Fruit fly (Drosophila melanogaster) whole organism, embryonic: ENCODE measurements around the gene CG10116.
A peak's percentile ranks its signal among the peaks of the same experiment; 100 is the strongest.

ENCODE experiments used
- Atf3 ChIP-seq: fragments of 200-800 bp; sonication (Bioruptor generic); optimal IDR thresholded peaks from 3 replicates; lab custom pipeline; 2016; ENCODE audit warnings: missing biosample characterization, missing genetic modification characterization
- Blimp-1 ChIP-seq: fragments of 200-800 bp; sonication (Bioruptor generic); optimal IDR thresholded peaks from 3 replicates; lab custom pipeline; 2018; ENCODE audit warnings: missing biosample characterization, missing genetic modification characterization, mild to moderate bottlenecking, moderate library complexity, missing genetic modification reagents
- CG11456 ChIP-seq: fragments of 200-800 bp; sonication (Bioruptor generic); IDR thresholded peaks from 3 replicates; pipeline ENCODE4 v1.3.6; 2022; ENCODE audit warnings: missing biosample characterization, missing genetic modification characterization
- CG11504 ChIP-seq: fragments of 200-800 bp; sonication (Bioruptor generic); optimal IDR thresholded peaks from 3 replicates; lab custom pipeline; 2019; ENCODE audit warnings: missing biosample characterization, mild to moderate bottlenecking, missing genetic modification characterization, moderate library complexity
- CG12744 ChIP-seq: fragments of 200-800 bp; sonication (Bioruptor generic); optimal IDR thresholded peaks from 2 replicates; lab custom pipeline; 2016; ENCODE audit warnings: missing biosample characterization, missing genetic modification characterization
- CG13287 ChIP-seq: fragments of 200-800 bp; sonication (Bioruptor generic); IDR thresholded peaks from 2 replicates; pipeline ENCODE4 v1.3.6; 2022; ENCODE audit warnings: missing biosample characterization, missing genetic modification characterization; ENCODE audit not compliant: partially characterized antibody
- CG14050 ChIP-seq: fragments of 200-800 bp; sonication (Bioruptor generic); IDR thresholded peaks from 3 replicates; pipeline ENCODE4 v1.3.6; 2022; ENCODE audit warnings: missing biosample characterization, missing genetic modification characterization
- CG16863 ChIP-seq: fragments of 200-800 bp; sonication (Bioruptor generic); optimal IDR thresholded peaks from 3 replicates; lab custom pipeline; 2016; ENCODE audit warnings: missing biosample characterization, missing genetic modification characterization
- CG17328 ChIP-seq: fragments of 200-800 bp; sonication (Bioruptor generic); IDR thresholded peaks from 2 replicates; pipeline ENCODE4 v1.3.6; 2022; ENCODE audit warnings: missing biosample characterization, missing genetic modification characterization
- CG17829 ChIP-seq: fragments of 200-800 bp; optimal IDR thresholded peaks from 2 replicates; lab custom pipeline; 2019; ENCODE audit warnings: missing biosample characterization, mild to moderate bottlenecking, missing genetic modification characterization, moderate library complexity
- CG2712 ChIP-seq: fragments of 200-800 bp; optimal IDR thresholded peaks from 3 replicates; lab custom pipeline; 2019; ENCODE audit warnings: missing biosample characterization, mild to moderate bottlenecking, missing genetic modification characterization, moderate library complexity
- CG3065 ChIP-seq: fragments of 200-800 bp; sonication (Bioruptor generic); optimal IDR thresholded peaks from 2 replicates; lab custom pipeline; 2016; ENCODE audit warnings: missing biosample characterization, missing genetic modification characterization
- CG34376 ChIP-seq: fragments of 200-800 bp; sonication (Bioruptor generic); optimal IDR thresholded peaks from 2 replicates; lab custom pipeline; 2018; ENCODE audit warnings: missing biosample characterization, mild to moderate bottlenecking, missing genetic modification characterization
- CG3847 ChIP-seq: fragments of 200-800 bp; sonication (Bioruptor generic); IDR thresholded peaks from 2 replicates; pipeline ENCODE4 v1.3.6; 2022; ENCODE audit warnings: missing biosample characterization, missing genetic modification characterization
- CG43689 ChIP-seq: fragments of 200-800 bp; sonication (Bioruptor generic); IDR thresholded peaks from 2 replicates; pipeline ENCODE4 v1.3.6; 2022; ENCODE audit warnings: missing biosample characterization, missing genetic modification characterization
- CG7745 ChIP-seq: fragments of 200-800 bp; sonication (Bioruptor generic); optimal IDR thresholded peaks from 2 replicates; lab custom pipeline; 2018; ENCODE audit warnings: missing biosample characterization, mild to moderate bottlenecking, missing genetic modification characterization, moderate library complexity
- CG8924 ChIP-seq: fragments of 200-800 bp; optimal IDR thresholded peaks from 3 replicates; lab custom pipeline; 2019; ENCODE audit warnings: missing biosample characterization, mild to moderate bottlenecking, missing genetic modification characterization, moderate library complexity
- Camta ChIP-seq: fragments of 200-800 bp; sonication (Bioruptor generic); optimal IDR thresholded peaks from 2 replicates; lab custom pipeline; 2016; ENCODE audit warnings: missing biosample characterization, missing genetic modification characterization
- CkIIα-i1 ChIP-seq: fragments of 200-800 bp; sonication (Bioruptor generic); IDR thresholded peaks from 2 replicates; pipeline ENCODE4 v1.3.6; 2022; ENCODE audit warnings: missing biosample characterization, missing genetic modification characterization
- CrebB ChIP-seq: fragments of 200-800 bp; sonication (Bioruptor generic); optimal IDR thresholded peaks from 3 replicates; lab custom pipeline; 2018; ENCODE audit warnings: missing biosample characterization, mild to moderate bottlenecking, missing genetic modification characterization
- D ChIP-seq, 2 experiments: fragments of 200-800 bp in 1 of 2; fragments of >200 bp in 1 of 2; sonication (Bioruptor generic) in 1 of 2; optimal IDR thresholded peaks; 2 replicates in 1 of 2; 3 replicates in 1 of 2; lab custom pipeline; 2017; ENCODE audit warnings: mild to moderate bottlenecking in 1 of 2, missing biosample characterization in 1 of 2, missing genetic modification characterization in 1 of 2, missing genetic modification reagents in 1 of 2
- Doc2 ChIP-seq: fragments of 200-800 bp; sonication (Bioruptor generic); IDR thresholded peaks from 2 replicates; pipeline ENCODE4 v1.3.6; 2022; ENCODE audit warnings: missing biosample characterization, missing genetic modification characterization
- HLH3B ChIP-seq: fragments of 200-800 bp; sonication (Bioruptor generic); IDR thresholded peaks from 2 replicates; pipeline ENCODE4 v1.3.6; 2022; ENCODE audit warnings: missing biosample characterization, missing genetic modification characterization
- HLH4C ChIP-seq: fragments of 200-800 bp; sonication (Bioruptor generic); IDR thresholded peaks from 3 replicates; pipeline ENCODE4 v1.3.6; 2022; ENCODE audit warnings: missing biosample characterization, missing genetic modification characterization; ENCODE audit not compliant: partially characterized antibody
- Max ChIP-seq: fragments of 200-800 bp; sonication (Bioruptor generic); optimal IDR thresholded peaks from 2 replicates; lab custom pipeline; 2016; ENCODE audit warnings: missing biosample characterization, mild to moderate bottlenecking, missing genetic modification characterization
- Mrtf ChIP-seq: fragments of 200-800 bp; sonication (Bioruptor generic); IDR thresholded peaks from 3 replicates; pipeline ENCODE4 v1.3.6; 2022; ENCODE audit warnings: missing biosample characterization, missing genetic modification characterization
- NC2β ChIP-seq: fragments of 200-800 bp; sonication (Bioruptor generic); optimal IDR thresholded peaks from 2 replicates; lab custom pipeline; 2016; ENCODE audit warnings: missing biosample characterization, missing genetic modification characterization
- NFAT ChIP-seq: fragments of 200-800 bp; sonication (Bioruptor generic); IDR thresholded peaks from 2 replicates; pipeline ENCODE4 v1.3.6; 2022; ENCODE audit warnings: missing biosample characterization, missing genetic modification characterization
- Nf-YC ChIP-seq: fragments of 200-800 bp; optimal IDR thresholded peaks from 3 replicates; lab custom pipeline; 2019; ENCODE audit warnings: missing biosample characterization, mild to moderate bottlenecking, missing genetic modification characterization, moderate library complexity
- Rfx ChIP-seq: fragments of 200-800 bp; sonication (Bioruptor generic); IDR thresholded peaks from 2 replicates; pipeline ENCODE4 v1.3.6; 2022; ENCODE audit warnings: missing biosample characterization, missing genetic modification characterization
- Side ChIP-seq: fragments of 200-800 bp; sonication (Bioruptor generic); optimal IDR thresholded peaks from 2 replicates; lab custom pipeline; 2016; ENCODE audit warnings: missing biosample characterization, missing genetic modification characterization
- Ssrp ChIP-seq: fragments of 200-800 bp; sonication (Bioruptor generic); optimal IDR thresholded peaks from 2 replicates; lab custom pipeline; 2018; ENCODE audit warnings: missing biosample characterization, mild to moderate bottlenecking, missing genetic modification characterization, moderate library complexity
- Vsx1 ChIP-seq: fragments of 200-800 bp; sonication (Bioruptor generic); optimal IDR thresholded peaks from 2 replicates; lab custom pipeline; 2017; ENCODE audit warnings: missing biosample characterization, mild to moderate bottlenecking, missing genetic modification characterization, missing genetic modification reagents
- YL-1 ChIP-seq: fragments of 200-800 bp; sonication (Bioruptor generic); optimal IDR thresholded peaks from 3 replicates; lab custom pipeline; 2017; ENCODE audit warnings: missing biosample characterization, mild to moderate bottlenecking, missing genetic modification characterization
- ara ChIP-seq: fragments of 200-800 bp; sonication (Bioruptor generic); IDR thresholded peaks from 2 replicates; pipeline ENCODE4 v1.3.6; 2022; ENCODE audit warnings: missing biosample characterization, missing genetic modification characterization
- bcd ChIP-seq: fragments of 200-800 bp; sonication (Bioruptor generic); optimal IDR thresholded peaks from 2 replicates; lab custom pipeline; 2017; ENCODE audit warnings: missing biosample characterization, mild to moderate bottlenecking, missing genetic modification characterization
- chinmo ChIP-seq: fragments of 200-800 bp; sonication (Bioruptor generic); IDR thresholded peaks from 4 replicates; pipeline ENCODE4 v1.3.6; 2022; ENCODE audit warnings: missing biosample characterization, missing genetic modification characterization; ENCODE audit not compliant: partially characterized antibody
- chm ChIP-seq: fragments of 200-800 bp; sonication (Bioruptor generic); IDR thresholded peaks from 2 replicates; pipeline ENCODE4 v1.3.6; 2022; ENCODE audit warnings: missing biosample characterization, missing genetic modification characterization
- disco-r ChIP-seq: fragments of 200-800 bp; sonication (Bioruptor generic); optimal IDR thresholded peaks from 2 replicates; lab custom pipeline; 2016; ENCODE audit warnings: missing biosample characterization, missing genetic modification characterization
- en ChIP-seq: fragments of 200-800 bp; sonication (Bioruptor generic); optimal IDR thresholded peaks from 2 replicates; lab custom pipeline; 2016; ENCODE audit warnings: missing biosample characterization, missing genetic modification characterization
- eve ChIP-seq, 2 experiments: fragments of >200 bp; optimal IDR thresholded peaks; 2 replicates each; lab custom pipeline; 2017; ENCODE audit warnings: missing biosample characterization in 2 of 2, missing genetic modification characterization in 2 of 2
- grau ChIP-seq: fragments of 200-800 bp; optimal IDR thresholded peaks from 3 replicates; lab custom pipeline; 2019; ENCODE audit warnings: missing biosample characterization, mild to moderate bottlenecking, missing genetic modification characterization, moderate library complexity
- mirr ChIP-seq: fragments of 200-800 bp; sonication (Bioruptor generic); optimal IDR thresholded peaks from 3 replicates; lab custom pipeline; 2018; ENCODE audit warnings: missing biosample characterization, mild to moderate bottlenecking, missing genetic modification characterization
- pros ChIP-seq: fragments of 200-800 bp; sonication (Bioruptor generic); optimal IDR thresholded peaks from 3 replicates; lab custom pipeline; 2019; ENCODE audit warnings: missing biosample characterization, mild to moderate bottlenecking, missing genetic modification characterization, moderate library complexity
- ranshi ChIP-seq: fragments of 200-800 bp; sonication (Bioruptor generic); IDR thresholded peaks from 2 replicates; pipeline ENCODE4 v1.3.6; 2022; ENCODE audit warnings: missing biosample characterization, missing genetic modification characterization
- scrt ChIP-seq: fragments of 200-800 bp; sonication (Bioruptor generic); optimal IDR thresholded peaks from 2 replicates; lab custom pipeline; 2018; ENCODE audit warnings: missing biosample characterization, mild to moderate bottlenecking, missing genetic modification characterization, moderate library complexity
- sd ChIP-seq: fragments of 200-800 bp; sonication (Bioruptor generic); optimal IDR thresholded peaks from 3 replicates; lab custom pipeline; 2018; ENCODE audit warnings: missing biosample characterization, mild to moderate bottlenecking, missing genetic modification characterization, moderate library complexity
- sima ChIP-seq: fragments of 200-800 bp; sonication (Bioruptor generic); optimal IDR thresholded peaks from 2 replicates; lab custom pipeline; 2016; ENCODE audit warnings: missing biosample characterization, missing genetic modification characterization
- tup ChIP-seq: fragments of 200-800 bp; sonication (Bioruptor generic); optimal IDR thresholded peaks from 2 replicates; lab custom pipeline; 2016; ENCODE audit warnings: missing biosample characterization, mild to moderate bottlenecking, missing genetic modification characterization, moderate library complexity
- vnd ChIP-seq: fragments of 200-800 bp; sonication (Bioruptor generic); IDR thresholded peaks from 3 replicates; pipeline ENCODE4 v1.3.6; 2022; ENCODE audit warnings: missing biosample characterization, missing genetic modification characterization; ENCODE audit not compliant: partially characterized antibody

Gene CG10116

DNA sequence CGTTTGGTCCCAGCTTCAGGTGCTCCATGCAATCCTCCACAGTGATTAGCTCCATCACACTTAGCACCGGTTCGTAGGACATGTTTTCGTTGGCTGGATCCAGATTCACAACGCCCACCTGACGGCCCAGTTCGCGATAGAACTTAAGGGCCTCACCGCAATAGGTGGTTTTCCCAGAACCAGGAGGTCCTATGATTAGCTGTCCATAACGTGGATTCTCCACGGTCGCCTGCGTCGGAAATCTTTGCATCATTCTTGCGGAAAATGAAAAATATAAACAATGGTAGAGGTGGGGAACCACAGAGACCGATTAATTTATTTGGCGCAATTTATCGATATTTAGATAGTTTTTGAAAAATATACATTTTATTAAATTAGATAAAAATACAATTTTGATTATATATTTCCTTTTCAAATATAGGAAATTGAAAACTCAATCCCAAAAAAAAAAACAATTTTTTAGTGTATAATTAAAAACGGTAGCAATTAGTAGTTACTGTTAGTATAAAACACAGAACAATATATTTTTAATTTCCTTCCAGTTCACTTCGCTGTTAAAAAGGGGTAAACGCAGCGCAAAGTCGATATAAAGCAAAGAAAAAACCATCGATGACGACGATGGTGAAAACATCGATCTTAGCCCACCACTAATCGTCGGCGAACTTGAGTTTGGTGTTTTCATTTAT lies 44.7 kb downstream of the CG10116 start, which contains the start of the genes CG10222 and flr (continued):
- no peak for TF ChIP-seq CG17328 (GFP tag; lab: Robert Waterston, UW)
- peak; percentile 40 for TF ChIP-seq CG17829 (tag; lab: Kevin White, UChicago)
- no peak for TF ChIP-seq CG3065 (GFP tag; lab: Kevin White, UChicago)
- no peak for TF ChIP-seq bcd (GFP tag; lab: Kevin White, UChicago)
- TF ChIP-seq sima = no peak
- TF ChIP-seq en (GFP tag; lab: Kevin White, UChicago) = no peak
- no peak for TF ChIP-seq CG14050 (GFP tag; lab: Robert Waterston, UW)
- no peak for TF ChIP-seq NC2β (GFP tag; lab: Kevin White, UChicago)
- TF ChIP-seq CG2712 (tag; lab: Kevin White, UChicago) = peak; percentile 13
- TF ChIP-seq Nf-YC (tag; lab: Kevin White, UChicago) = peak; percentile 35
- no peak for TF ChIP-seq Mrtf (GFP tag; lab: Robert Waterston, UW)
- no peak for TF ChIP-seq Vsx1 (GFP tag; lab: Kevin White, UChicago)
- no peak for TF ChIP-seq CrebB
- no peak for TF ChIP-seq sd (tag; lab: Kevin White, UChicago)
- no peak for TF ChIP-seq CG12744
- no peak for TF ChIP-seq ranshi (GFP tag; lab: Robert Waterston, UW)
- TF ChIP-seq Blimp-1 (GFP tag; lab: Kevin White, UChicago) = no peak
- TF ChIP-seq CG8924 (tag; lab: Kevin White, UChicago) = no peak
- peak; percentile 1 for TF ChIP-seq YL-1 (GFP tag; lab: Kevin White, UChicago)
- no peak for TF ChIP-seq CG3847
- no peak for TF ChIP-seq ara (GFP tag; lab: Robert Waterston, UW)
- peak; percentile 74 for TF ChIP-seq CG13287 (GFP tag; lab: Robert Waterston, UW)
- no peak for TF ChIP-seq eve (GFP tag; optimal IDR thresholded peaks at IDR 0.05; lab: Kevin White, UChicago)
- no peak for TF ChIP-seq Side
- no peak for TF ChIP-seq CG43689 (GFP tag; lab: Robert Waterston, UW)
- TF ChIP-seq CG11456 (GFP tag; lab: Robert Waterston, UW) = no peak
- no peak for TF ChIP-seq CG11504 (tag; lab: Kevin White, UChicago)
- no peak for TF ChIP-seq CG34376
- TF ChIP-seq grau (tag; lab: Kevin White, UChicago) = peak; percentile 6
- TF ChIP-seq chinmo (GFP tag; lab: Robert Waterston, UW) = no peak
- TF ChIP-seq Ssrp (tag; lab: Kevin White, UChicago) = no peak
- TF ChIP-seq Doc2 = no peak
- TF ChIP-seq Rfx (GFP tag; lab: Robert Waterston, UW) = peak; percentile 43; the same call in 1 of the 2 replicates
- peak; percentile 70 for TF ChIP-seq D (optimal IDR thresholded peaks at IDR 0.05; lab: Kevin White, UChicago)
- TF ChIP-seq D (GFP tag; optimal IDR thresholded peaks at IDR 0.05; lab: Kevin White, UChicago) = peak; percentile 27
- TF ChIP-seq CkIIα-i1 (GFP tag; lab: Robert Waterston, UW) = no peak
- no peak for TF ChIP-seq disco-r
- TF ChIP-seq scrt (GFP tag; lab: Kevin White, UChicago) = no peak
- TF ChIP-seq vnd (GFP tag; lab: Robert Waterston, UW) = peak; percentile 71
- no peak for TF ChIP-seq HLH3B (GFP tag; lab: Robert Waterston, UW)
- no peak for TF ChIP-seq chm (GFP tag; lab: Robert Waterston, UW)
- TF ChIP-seq Max (GFP tag; lab: Kevin White, UChicago) = peak; percentile 30
- no peak for TF ChIP-seq CG16863 (GFP tag; lab: Kevin White, UChicago)
- no peak for TF ChIP-seq Camta (GFP tag; lab: Kevin White, UChicago)
- no peak for TF ChIP-seq Atf3
- no peak for TF ChIP-seq tup (GFP tag; lab: Kevin White, UChicago)
- TF ChIP-seq mirr (GFP tag; lab: Kevin White, UChicago) = no peak
- TF ChIP-seq HLH4C (GFP tag; lab: Robert Waterston, UW) = peak; percentile 82
- no peak for TF ChIP-seq CG7745 (tag; lab: Kevin White, UChicago)
- TF ChIP-seq pros (GFP tag; lab: Kevin White, UChicago) = no peak
- no peak for TF ChIP-seq NFAT (GFP tag; lab: Robert Waterston, UW)
